Fruit fly (Drosophila melanogaster) whole organism, embryonic: Measurements from ENCODE around the gene tbc.

Experiments used
- Abd-B ChIP-seq: fragments of 200-800 bp; sonication (Bioruptor generic); optimal IDR thresholded peaks from 2 replicates; lab custom pipeline; 2018; ENCODE audit warnings: missing biosample characterization, mild to moderate bottlenecking, missing genetic modification characterization, moderate library complexity
- B-H2 ChIP-seq: fragments of 200-800 bp; sonication (Bioruptor generic); optimal IDR thresholded peaks from 2 replicates; lab custom pipeline; 2018; ENCODE audit warnings: missing biosample characterization, mild to moderate bottlenecking, missing genetic modification characterization
- CG11695 ChIP-seq: fragments of 200-800 bp; sonication (Bioruptor generic); IDR thresholded peaks from 3 replicates; pipeline ENCODE4 v1.3.6; 2022; ENCODE audit warnings: missing biosample characterization, missing genetic modification characterization
- CG12104 ChIP-seq: fragments of 200-800 bp; sonication (Bioruptor generic); optimal IDR thresholded peaks from 3 replicates; lab custom pipeline; 2016; ENCODE audit warnings: missing biosample characterization, missing genetic modification characterization
- CG12659 ChIP-seq: fragments of 200-800 bp; sonication (Bioruptor generic); optimal IDR thresholded peaks from 3 replicates; lab custom pipeline; 2017; ENCODE audit warnings: mild to moderate bottlenecking, missing biosample characterization, missing genetic modification reagents, missing genetic modification characterization
- CG13296 ChIP-seq: fragments of 200-800 bp; sonication (Bioruptor generic); optimal IDR thresholded peaks from 3 replicates; lab custom pipeline; 2018; ENCODE audit warnings: missing biosample characterization, mild to moderate bottlenecking, missing genetic modification characterization
- CG13894 ChIP-seq: fragments of 200-800 bp; sonication (Bioruptor generic); optimal IDR thresholded peaks from 3 replicates; lab custom pipeline; 2018; ENCODE audit warnings: missing biosample characterization, mild to moderate bottlenecking, missing genetic modification characterization, moderate library complexity
- CG17328 ChIP-seq: fragments of 200-800 bp; sonication (Bioruptor generic); IDR thresholded peaks from 2 replicates; pipeline ENCODE4 v1.3.6; 2022; ENCODE audit warnings: missing biosample characterization, missing genetic modification characterization
- CG2202 ChIP-seq: fragments of 200-800 bp; sonication (Bioruptor generic); optimal IDR thresholded peaks from 2 replicates; lab custom pipeline; 2018; ENCODE audit warnings: missing biosample characterization, mild to moderate bottlenecking, missing genetic modification characterization
- CG3726 ChIP-seq: fragments of 200-800 bp; sonication (Bioruptor generic); IDR thresholded peaks from 3 replicates; pipeline ENCODE4, ENCODE4 v1.3.6; 2022; ENCODE audit warnings: missing biosample characterization, missing genetic modification characterization
- CG42726 ChIP-seq: fragments of 200-800 bp; sonication (Bioruptor generic); IDR thresholded peaks from 2 replicates; pipeline ENCODE4 v1.3.6; 2022; ENCODE audit warnings: missing biosample characterization, missing genetic modification characterization; ENCODE audit not compliant: partially characterized antibody
- CG6683 ChIP-seq: fragments of 200-800 bp; sonication (Bioruptor generic); optimal IDR thresholded peaks from 2 replicates; lab custom pipeline; 2017; ENCODE audit warnings: missing biosample characterization, mild to moderate bottlenecking, missing genetic modification characterization, missing genetic modification reagents
- CG6689 ChIP-seq: fragments of 200-800 bp; sonication (Bioruptor generic); IDR thresholded peaks from 2 replicates; pipeline ENCODE4 v1.3.6; 2022; ENCODE audit warnings: missing biosample characterization, missing genetic modification characterization
- CG7786 ChIP-seq: fragments of 200-800 bp; sonication (Bioruptor generic); optimal IDR thresholded peaks from 2 replicates; lab custom pipeline; 2016; ENCODE audit warnings: missing biosample characterization, missing genetic modification characterization
- CG9727 ChIP-seq: fragments of 200-800 bp; sonication (Bioruptor generic); optimal IDR thresholded peaks from 3 replicates; lab custom pipeline; 2017; ENCODE audit warnings: missing biosample characterization, mild to moderate bottlenecking, missing genetic modification characterization
- CoRest ChIP-seq: fragments of 200-800 bp; sonication (Bioruptor generic); optimal IDR thresholded peaks from 3 replicates; lab custom pipeline; 2018; ENCODE audit warnings: missing biosample characterization, mild to moderate bottlenecking, missing genetic modification characterization, moderate library complexity
- E2f2 ChIP-seq: fragments of 200-800 bp; sonication (Bioruptor generic); IDR thresholded peaks from 2 replicates; pipeline ENCODE4 v1.3.6; 2022; ENCODE audit warnings: missing biosample characterization, missing genetic modification characterization
- Hey ChIP-seq: fragments of 200-800 bp; sonication (Bioruptor generic); optimal IDR thresholded peaks from 3 replicates; lab custom pipeline; 2018; ENCODE audit warnings: missing biosample characterization, mild to moderate bottlenecking, missing genetic modification characterization
- Hmx ChIP-seq: fragments of 200-800 bp; sonication (Bioruptor generic); optimal IDR thresholded peaks from 2 replicates; lab custom pipeline; 2016; ENCODE audit warnings: missing biosample characterization, missing genetic modification characterization
- Hr51 ChIP-seq, 2 experiments: fragments of 200-800 bp; sonication (Bioruptor generic); optimal IDR thresholded peaks; 2 replicates in 1 of 2; 3 replicates in 1 of 2; lab custom pipeline; 2016 to 2018; ENCODE audit warnings: missing biosample characterization in 2 of 2, missing genetic modification characterization in 2 of 2, mild to moderate bottlenecking in 1 of 2, moderate library complexity in 1 of 2
- Hr78 ChIP-seq, 2 experiments: fragments of 200-800 bp in 1 of 2; fragments of >200 bp in 1 of 2; sonication (Bioruptor generic) in 1 of 2; optimal IDR thresholded peaks; 2 replicates each; lab custom pipeline; 2017 to 2019; ENCODE audit warnings: missing biosample characterization in 2 of 2, missing genetic modification characterization in 2 of 2, mild to moderate bottlenecking in 1 of 2, moderate library complexity in 1 of 2
- Lhr ChIP-seq: fragments of 200-800 bp; sonication (Bioruptor generic); optimal IDR thresholded peaks from 3 replicates; lab custom pipeline; 2017; ENCODE audit warnings: mild to moderate bottlenecking, missing biosample characterization, missing genetic modification reagents, missing genetic modification characterization
- Lpt ChIP-seq: fragments of >200 bp; optimal IDR thresholded peaks from 2 replicates; lab custom pipeline; 2018; ENCODE audit warnings: missing biosample characterization, missing genetic modification characterization
- MTF-1 ChIP-seq: fragments of 200-800 bp; sonication (Bioruptor generic); optimal IDR thresholded peaks from 2 replicates; lab custom pipeline; 2018; ENCODE audit warnings: missing biosample characterization, mild to moderate bottlenecking, missing genetic modification characterization, borderline replicate concordance
- Mrtf ChIP-seq: fragments of 200-800 bp; sonication (Bioruptor generic); IDR thresholded peaks from 3 replicates; pipeline ENCODE4 v1.3.6; 2022; ENCODE audit warnings: missing biosample characterization, missing genetic modification characterization
- Rx ChIP-seq: fragments of 200-800 bp; sonication (Bioruptor generic); IDR thresholded peaks from 2 replicates; pipeline ENCODE4 v1.3.6; 2022; ENCODE audit warnings: missing biosample characterization, missing genetic modification characterization
- Sox102F ChIP-seq: fragments of 200-800 bp; sonication (Bioruptor generic); optimal IDR thresholded peaks from 2 replicates; lab custom pipeline; 2018; ENCODE audit warnings: missing biosample characterization, mild to moderate bottlenecking, missing genetic modification characterization, moderate library complexity
- ab ChIP-seq: fragments of 200-800 bp; sonication (Bioruptor generic); optimal IDR thresholded peaks from 2 replicates; lab custom pipeline; 2016; ENCODE audit warnings: missing biosample characterization, missing genetic modification characterization
- ase ChIP-seq: fragments of 200-800 bp; sonication (Bioruptor generic); IDR thresholded peaks from 3 replicates; pipeline ENCODE4 v1.3.6; 2022; ENCODE audit warnings: missing biosample characterization, missing genetic modification characterization
- chinmo ChIP-seq: fragments of 200-800 bp; sonication (Bioruptor generic); IDR thresholded peaks from 4 replicates; pipeline ENCODE4 v1.3.6; 2022; ENCODE audit warnings: missing biosample characterization, missing genetic modification characterization; ENCODE audit not compliant: partially characterized antibody
- chn ChIP-seq: fragments of 200-800 bp; sonication (Bioruptor generic); optimal IDR thresholded peaks from 2 replicates; lab custom pipeline; 2016; ENCODE audit warnings: missing biosample characterization, missing genetic modification characterization
- dm ChIP-seq: fragments of 200-800 bp; sonication (Bioruptor generic); optimal IDR thresholded peaks from 3 replicates; lab custom pipeline; 2016; ENCODE audit warnings: missing biosample characterization, missing genetic modification characterization
- eve ChIP-seq, 2 experiments: fragments of >200 bp; optimal IDR thresholded peaks; 2 replicates each; lab custom pipeline; 2017; ENCODE audit warnings: missing biosample characterization in 2 of 2, missing genetic modification characterization in 2 of 2
- ewg ChIP-seq: fragments of 200-800 bp; sonication (Bioruptor generic); optimal IDR thresholded peaks from 3 replicates; lab custom pipeline; 2017; ENCODE audit warnings: mild to moderate bottlenecking, missing biosample characterization, missing genetic modification reagents, missing genetic modification characterization
- fru ChIP-seq: fragments of >200 bp; optimal IDR thresholded peaks from 2 replicates; lab custom pipeline; 2017
- fu2 ChIP-seq: fragments of 200-800 bp; sonication (Bioruptor generic); optimal IDR thresholded peaks from 2 replicates; lab custom pipeline; 2016; ENCODE audit warnings: missing biosample characterization, missing genetic modification characterization
- gcm2 ChIP-seq: fragments of 200-800 bp; sonication (Bioruptor generic); optimal IDR thresholded peaks from 2 replicates; lab custom pipeline; 2016; ENCODE audit warnings: missing biosample characterization, missing genetic modification characterization
- grau ChIP-seq: fragments of 200-800 bp; optimal IDR thresholded peaks from 3 replicates; lab custom pipeline; 2019; ENCODE audit warnings: missing biosample characterization, mild to moderate bottlenecking, missing genetic modification characterization, moderate library complexity
- gsb ChIP-seq: fragments of 200-800 bp; sonication (Bioruptor generic); IDR thresholded peaks from 2 replicates; pipeline ENCODE4 v1.3.6; 2022; ENCODE audit warnings: missing biosample characterization, missing genetic modification characterization
- jigr1 ChIP-seq: fragments of 200-800 bp; sonication (Bioruptor generic); IDR thresholded peaks from 3 replicates; pipeline ENCODE4 v1.3.6; 2022; ENCODE audit warnings: missing biosample characterization, missing genetic modification characterization
- nmo ChIP-seq: fragments of 200-800 bp; sonication (Bioruptor generic); optimal IDR thresholded peaks from 2 replicates; lab custom pipeline; 2018; ENCODE audit warnings: missing biosample characterization, mild to moderate bottlenecking, missing genetic modification characterization, moderate library complexity
- pita ChIP-seq: fragments of 200-800 bp; sonication (Bioruptor generic); optimal IDR thresholded peaks from 2 replicates; lab custom pipeline; 2017; ENCODE audit warnings: missing biosample characterization, mild to moderate bottlenecking, missing genetic modification characterization
- prd ChIP-seq, 3 experiments: fragments of >200 bp in 2 of 3; fragments of 200-800 bp in 1 of 3; sonication (Bioruptor generic) in 1 of 3; optimal IDR thresholded peaks in 2 of 3; IDR thresholded peaks in 1 of 3; 2 replicates in 2 of 3; 3 replicates in 1 of 3; pipeline versions ENCODE4 v1.3.6 to Lab custom; 2017 to 2022; ENCODE audit warnings: missing biosample characterization in 1 of 3, missing genetic modification characterization in 1 of 3
- sug ChIP-seq: fragments of 200-800 bp; optimal IDR thresholded peaks from 2 replicates; lab custom pipeline; 2019; ENCODE audit warnings: missing biosample characterization, mild to moderate bottlenecking, missing genetic modification characterization, moderate library complexity
- tna ChIP-seq: fragments of 200-800 bp; sonication (Bioruptor generic); IDR thresholded peaks from 2 replicates; pipeline ENCODE4 v1.3.6; 2022; ENCODE audit warnings: missing biosample characterization, missing genetic modification characterization; ENCODE audit not compliant: partially characterized antibody
- vfl ChIP-seq: fragments of 200-800 bp; sonication (Bioruptor generic); optimal IDR thresholded peaks from 2 replicates; lab custom pipeline; 2016; ENCODE audit warnings: missing biosample characterization, missing genetic modification characterization
- zf30C ChIP-seq: fragments of 200-800 bp; sonication (Bioruptor generic); optimal IDR thresholded peaks from 3 replicates; lab custom pipeline; 2018; ENCODE audit warnings: missing biosample characterization, mild to moderate bottlenecking, missing genetic modification characterization

The tbc gene

dm6 chrX:20495767-20496656, 46.9 kb downstream of the tbc start (continued):
- TF ChIP-seq CG12659 (GFP tag; lab: Kevin White, UChicago) (peak; percentile 43), vfl (GFP tag; lab: Kevin White, UChicago) (no peak), Hr51 (GFP tag; optimal IDR thresholded peaks at IDR 0.05; lab: Kevin White, UChicago) (peak; percentile 28 to 64), chinmo (GFP tag; lab: Robert Waterston, UW) (no peak), tna (GFP tag; lab: Robert Waterston, UW) (no peak), Rx (no peak; the same call in 1 of the 2 replicates), fru (no peak), jigr1 (GFP tag; lab: Robert Waterston, UW) (no peak), CoRest (tag; lab: Kevin White, UChicago) (peak; percentile 69), CG7786 (GFP tag; lab: Kevin White, UChicago) (peak; percentile 67), Sox102F (peak; percentile 77), B-H2 (no peak), gcm2 (GFP tag; lab: Kevin White, UChicago) (no peak), ab (GFP tag; lab: Kevin White, UChicago) (peak; percentile 10), Abd-B (GFP tag; lab: Kevin White, UChicago) (peak; percentile 63), CG42726 (GFP tag; lab: Robert Waterston, UW) (no peak), Hey (tag; lab: Kevin White, UChicago) (no peak), ewg (GFP tag; lab: Kevin White, UChicago) (peak; percentile 49), pita (GFP tag; lab: Kevin White, UChicago) (no peak), Hmx (GFP tag; lab: Kevin White, UChicago) (no peak), Lpt (GFP tag; lab: Kevin White, UChicago) (no peak), CG13894 (tag; lab: Kevin White, UChicago) (no peak), CG12104 (GFP tag; lab: Kevin White, UChicago) (peak; percentile 30), CG6689 (peak; percentile 50; the same call in 1 of the 2 replicates), ase (GFP tag; lab: Robert Waterston, UW) (0 out of 3 replicates have a peak, but pooled peaks have one; percentile 41), CG6683 (GFP tag; lab: Kevin White, UChicago) (no peak), CG3726 (GFP tag; lab: Robert Waterston, UW) (peak; percentile 56; the same call in 1 of the 3 replicates), CG13296 (GFP tag; lab: Kevin White, UChicago) (peak; percentile 20), grau (tag; lab: Kevin White, UChicago) (peak; percentile 58), MTF-1 (no peak), CG11695 (GFP tag; lab: Robert Waterston, UW) (peak; percentile 69; the same call in 2 of the 3 replicates), E2f2 (peak; percentile 38), Lhr (no peak), Hr78 (GFP tag; optimal IDR thresholded peaks at IDR 0.05; lab: Kevin White, UChicago) (no peak), CG2202 (peak; percentile 34), nmo (GFP tag; lab: Kevin White, UChicago) (peak; percentile 72), CG17328 (GFP tag; lab: Robert Waterston, UW) (peak; percentile 56), chn (GFP tag; lab: Kevin White, UChicago) (peak; percentile 51), zf30C (GFP tag; lab: Kevin White, UChicago) (no peak), eve (GFP tag; optimal IDR thresholded peaks at IDR 0.05; lab: Kevin White, UChicago) (peak in 1 of 2 experiments; percentile 86), CG9727 (peak; percentile 71), Mrtf (GFP tag; lab: Robert Waterston, UW) (0 out of 3 replicates have a peak, but pooled peaks have one; percentile 10), dm (GFP tag; lab: Kevin White, UChicago) (peak; percentile 24), fu2 (GFP tag; lab: Kevin White, UChicago) (peak; percentile 28), sug (tag; lab: Kevin White, UChicago) (no peak), prd (optimal IDR thresholded peaks at IDR 0.05; lab: Kevin White, UChicago) (no peak), prd (GFP tag; IDR thresholded peaks at IDR 0.05; lab: Robert Waterston, UW) (peak; percentile 72; the same call in 2 of the 3 replicates), gsb (GFP tag; lab: Robert Waterston, UW) (no peak)
